Worm (Caenorhabditis elegans) whole organism, early embryonic: ENCODE measurements around the gene frm-7.

Source experiments
- B0310.2 ChIP-seq: sonication (generic microtip); optimal IDR thresholded peaks from 2 replicates; lab custom pipeline; 2016; ENCODE audit warnings: mild to moderate bottlenecking, missing genetic modification characterization, missing compliant biosample characterization
- F13C5.2 ChIP-seq: sonication (generic microtip); optimal IDR thresholded peaks from 2 replicates; lab custom pipeline; 2017; ENCODE audit warnings: mild to moderate bottlenecking, missing genetic modification characterization, inconsistent platforms, missing compliant biosample characterization
- aly-1 ChIP-seq: sonication (generic microtip); optimal IDR thresholded peaks from 2 replicates; lab custom pipeline; 2016; ENCODE audit warnings: missing genetic modification characterization, missing compliant biosample characterization
- ama-1 ChIP-seq: fragments of 150-350 bp; optimal IDR thresholded peaks from 2 replicates; lab custom pipeline; 2014
- ceh-13 ChIP-seq: fragments of 200-800 bp; sonication (Bioruptor generic); optimal IDR thresholded peaks from 2 replicates; lab custom pipeline; 2018; ENCODE audit warnings: mild to moderate bottlenecking, missing genetic modification characterization, missing compliant biosample characterization
- ceh-36 ChIP-seq: sonication (generic microtip); optimal IDR thresholded peaks from 2 replicates; lab custom pipeline; 2016; ENCODE audit warnings: missing genetic modification characterization, inconsistent platforms, missing compliant biosample characterization
- ets-7 ChIP-seq: sonication (generic microtip); optimal IDR thresholded peaks from 2 replicates; lab custom pipeline; 2016; ENCODE audit warnings: missing genotype, missing genetic modification characterization, missing compliant biosample characterization
- flt-1 ChIP-seq: fragments of 200-800 bp; sonication (Bioruptor generic); IDR thresholded peaks from 2 replicates; pipeline ENCODE4 v1.3.6; 2022; ENCODE audit warnings: missing genetic modification characterization, missing compliant biosample characterization
- hnd-1 ChIP-seq: sonication (generic microtip); optimal IDR thresholded peaks from 2 replicates; lab custom pipeline; 2016; ENCODE audit warnings: missing genetic modification characterization, missing compliant biosample characterization
- pes-1 ChIP-seq: fragments of 200-800 bp; sonication (Bioruptor generic); IDR thresholded peaks from 2 replicates; pipeline ENCODE4 v1.3.6; 2022; ENCODE audit warnings: missing genetic modification reagents, missing genetic modification characterization, missing compliant biosample characterization
- tbx-11 ChIP-seq: fragments of 200-800 bp; sonication (Bioruptor generic); IDR thresholded peaks from 2 replicates; pipeline ENCODE4 v1.3.6; 2022; ENCODE audit warnings: missing genetic modification characterization, missing compliant biosample characterization
- tbx-37 ChIP-seq: fragments of 200-800 bp; sonication (Bioruptor generic); conservative IDR thresholded peaks from 2 replicates; pipeline ENCODE4 v1.3.6; 2022; ENCODE audit warnings: missing genetic modification reagents, missing genetic modification characterization, missing compliant biosample characterization
- tra-4 ChIP-seq: sonication (generic microtip); optimal IDR thresholded peaks from 2 replicates; lab custom pipeline; 2017; ENCODE audit warnings: missing genetic modification characterization, missing compliant biosample characterization

- no peak for TF ChIP-seq ceh-36
- no peak for TF ChIP-seq flt-1
- no peak for TF ChIP-seq ceh-13 (GFP tag; lab: Kevin White, UChicago)
- TF ChIP-seq ama-1 (lab: Kevin White, UChicago) = no peak
- no peak for TF ChIP-seq pes-1 (GFP tag; lab: Robert Waterston, UW)
- TF ChIP-seq aly-1 (tag; lab: Kevin White, UChicago) = no peak
- no peak for TF ChIP-seq tbx-37
- no peak for TF ChIP-seq ets-7 (tag; lab: Kevin White, UChicago)
- TF ChIP-seq F13C5.2 (tag; lab: Kevin White, UChicago) = no peak
- TF ChIP-seq B0310.2 (tag; lab: Kevin White, UChicago) = no peak
- no peak for TF ChIP-seq tbx-11 (GFP tag; lab: Robert Waterston, UW)
- TF ChIP-seq tra-4 = no peak
- no peak for TF ChIP-seq hnd-1 (tag; lab: Kevin White, UChicago)
These were observed 8.2 kb upstream of the frm-7 start for ce11 chrV:12294091-12294490.
